Fruit fly (Drosophila melanogaster) whole organism, larva: ENCODE results near the gene FucTC.

Experiments
- noc ChIP-seq: fragments of 200-800 bp; sonication (Bioruptor generic); optimal IDR thresholded peaks from 3 replicates; lab custom pipeline; 2019; ENCODE audit warnings: missing biosample characterization, mild to moderate bottlenecking, missing genetic modification characterization, moderate library complexity

Gene FucTC

DNA sequence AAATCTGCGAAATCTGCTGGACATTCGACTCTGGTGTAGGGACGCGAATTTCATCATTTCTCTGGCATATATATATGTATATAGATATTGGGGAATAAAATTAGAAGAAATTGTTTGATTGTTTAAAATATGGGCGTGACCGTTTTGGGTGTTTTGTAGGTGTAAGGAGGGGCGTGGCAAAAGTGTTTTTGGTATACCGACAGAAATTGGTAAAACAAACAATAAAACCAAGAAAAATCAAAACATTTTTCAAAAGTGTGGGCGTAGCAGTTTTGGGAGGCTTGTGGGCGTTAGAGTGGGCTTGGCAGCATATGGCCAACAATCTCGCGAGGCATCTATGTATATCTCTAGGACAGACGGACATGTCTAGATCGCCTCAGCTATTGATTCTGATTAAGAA lies at the start of gene FucTC:
Gene FucTC (minus strand): TSS at position 101 of the 400 bp plus-strand sequence.
- no peak for TF ChIP-seq noc

dm6 chrX:23035766-23036165 lies 24.7 kb upstream of the FucTC start, which contains the start of gene CG12061:
TSS of gene CG12061 (plus strand) at chrX:23036066.
- no peak for TF ChIP-seq noc

DNA sequence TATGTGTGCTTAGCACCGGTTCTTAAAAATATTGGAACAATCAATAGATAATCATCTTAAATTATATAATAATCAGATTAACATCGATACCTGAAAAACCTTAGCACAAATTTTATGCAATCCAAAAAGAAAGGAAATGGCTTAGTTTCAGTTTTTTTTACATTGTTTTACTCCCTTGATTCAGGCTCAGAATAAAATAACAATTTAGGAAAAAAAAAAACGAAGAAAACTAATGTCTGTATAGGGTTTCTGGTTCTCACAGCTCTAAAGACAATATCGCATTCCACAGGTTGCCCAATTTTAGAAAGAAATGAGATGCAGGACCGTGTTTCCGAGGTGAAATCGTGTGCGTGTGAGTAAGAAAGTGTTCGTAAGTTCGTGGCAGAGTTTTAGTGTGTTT lies 11.5 kb upstream of the FucTC start, which contains the start of gene zyd:
Gene zyd (plus strand): TSS at position 301 of the 400 bp plus-strand sequence.
- no peak for TF ChIP-seq noc

DNA sequence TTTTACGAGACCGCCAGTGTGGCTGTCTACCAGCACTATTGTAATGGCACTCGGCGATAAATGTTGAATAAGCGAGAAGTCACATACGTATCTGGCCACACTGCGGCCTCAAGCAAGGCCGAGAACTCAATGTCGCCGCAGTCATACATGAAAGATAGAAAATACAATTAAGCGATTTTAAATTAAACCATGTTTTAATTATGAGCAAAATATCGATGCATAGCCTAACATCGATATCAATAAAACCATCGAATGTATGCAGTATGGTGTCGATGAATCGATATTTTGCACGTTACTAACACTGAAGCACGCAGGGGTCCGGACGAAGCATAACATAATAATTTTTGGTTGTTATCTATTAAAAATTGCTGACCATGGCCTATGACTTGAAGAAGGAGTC lies 2.1 kb upstream of the FucTC start, which contains the start of the genes Rab21 and Coa7:
Gene Rab21 (minus strand): TSS at position 202 of the 400 bp plus-strand sequence.
Gene Coa7 (plus strand): TSS at position 288 of the 400 bp plus-strand sequence.
- peak; percentile 36 for TF ChIP-seq noc

DNA sequence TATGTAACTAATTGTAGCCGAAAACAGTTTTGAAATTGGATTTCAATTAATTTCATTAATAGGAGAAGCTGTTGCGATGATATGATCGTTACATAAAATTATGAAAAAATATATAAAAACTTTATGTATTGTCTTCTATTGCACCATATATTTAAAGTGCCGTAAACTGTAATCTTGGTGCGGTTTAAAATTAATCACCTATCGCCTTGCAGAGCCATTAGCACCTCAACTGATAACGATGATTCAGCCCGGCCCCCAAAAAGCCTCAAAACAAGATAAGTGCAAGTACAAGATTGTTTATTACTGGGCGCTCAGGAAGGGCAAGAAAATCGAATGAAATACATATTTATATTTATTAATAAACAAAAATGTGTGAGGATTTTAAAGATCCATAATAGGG lies 756 bp upstream of the FucTC start:
- TF ChIP-seq noc: peak; percentile 14

DNA sequence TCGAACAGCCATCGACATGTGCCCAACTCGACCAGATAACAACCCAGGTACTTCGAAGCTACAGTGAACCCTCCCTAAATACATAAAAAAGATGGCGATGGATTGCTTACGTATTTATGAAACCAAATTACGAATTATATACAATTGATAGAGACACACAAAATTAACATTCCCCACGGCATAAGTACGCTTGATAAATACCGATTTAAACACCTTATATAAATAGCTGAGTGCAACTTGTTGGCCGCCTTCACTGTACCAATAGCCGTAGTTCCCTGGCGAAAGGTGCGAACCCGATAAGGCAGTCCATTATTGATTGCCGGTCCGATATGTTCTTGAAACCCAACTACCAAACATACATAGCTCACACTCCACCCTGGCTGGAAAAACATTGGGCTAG lies 452 bp downstream of the FucTC start:
- TF ChIP-seq noc: peak; percentile 74

- no peak for TF ChIP-seq noc
Measured at dm6 chrX:23007399-23007798, 3.7 kb downstream of the FucTC start.

- no peak for TF ChIP-seq noc
Measured at dm6 chrX:23006925-23007324, 4.2 kb downstream of the FucTC start.

- no peak for TF ChIP-seq noc
Measured at dm6 chrX:23004598-23005469, 6.3 kb downstream of the FucTC start, which contains the start of the genes stnA and stnB. TSS of gene stnA (minus strand) at chrX:23004648. TSS of gene stnB (minus strand) at chrX:23004648.

dm6 chrX:22981508-22981907 lies 29.6 kb downstream of the FucTC start:
- TF ChIP-seq noc: no peak

- no peak for TF ChIP-seq noc
Measured at dm6 chrX:22962260-22962659, 48.8 kb downstream of the FucTC start, which contains the start of gene CG40485. TSS of gene CG40485 (minus strand) at chrX:22962360.

dm6 chrX:22959991-22960390 lies 51.1 kb downstream of the FucTC start, which contains the start of gene CG40486:
TSS of gene CG40486 (minus strand) at chrX:22960091.
- no peak for TF ChIP-seq noc
